Fruit fly (Drosophila melanogaster): ENCODE results near the gene CG1791.

The CG1791 gene

dm6 chrX:10009794-10010614 lies 45.3 kb upstream of the CG1791 start, which contains the start of gene Dna2 (continued):
- peak; percentile 9 for TF ChIP-seq CG15514 (GFP tag; optimal IDR thresholded peaks at IDR 0.05)
- no peak for TF ChIP-seq CG12155 (GFP tag; optimal IDR thresholded peaks at IDR 0.05)
- TF ChIP-seq CG8765 (GFP tag; IDR thresholded peaks at IDR 0.05) = no peak
- TF ChIP-seq CG9437 (GFP tag; optimal IDR thresholded peaks at IDR 0.05) = no peak
- no peak for TF ChIP-seq CG2202 (tag; optimal IDR thresholded peaks at IDR 0.05)
- no peak for TF ChIP-seq GATAe (GFP tag; conservative IDR thresholded peaks at IDR 0.05)
- peak in 1 of 2 experiments; percentile 6 for TF ChIP-seq Dfd (GFP tag; optimal IDR thresholded peaks at IDR 0.05)
- TF ChIP-seq CG32772 (GFP tag; IDR thresholded peaks at IDR 0.05) = 0 out of 2 replicates have a peak, but pooled peaks have one; percentile 23
- no peak for TF ChIP-seq Fer2 (tag; optimal IDR thresholded peaks at IDR 0.05)
- no peak for TF ChIP-seq vnd (GFP tag; IDR thresholded peaks at IDR 0.05; ENCODE audit: partially characterized antibody)
- TF ChIP-seq exex (tag; optimal IDR thresholded peaks at IDR 0.05) = no peak
- TF ChIP-seq CG17385 (GFP tag; optimal IDR thresholded peaks at IDR 0.05) = no peak
- TF ChIP-seq dmrt11E (tag; optimal IDR thresholded peaks at IDR 0.05) = peak; percentile 9

dm6 chrX:10008576-10009260 lies 44.0 kb upstream of the CG1791 start, which contains the start of gene CG33557:
CG33557 (plus strand) TSS chrX:10009210.
- TF ChIP-seq Ets65A (GFP tag) (peak; percentile 77), esg (GFP tag; conservative IDR thresholded peaks at IDR 0.05) (no peak), Ets97D (GFP tag; optimal IDR thresholded peaks at IDR 0.05) (no peak), nerfin-2 (GFP tag; IDR thresholded peaks at IDR 0.05; ENCODE audit: partially characterized antibody) (no peak), CG6654 (GFP tag; optimal IDR thresholded peaks at IDR 0.05) (no peak), CG9609 (GFP tag; optimal IDR thresholded peaks at IDR 0.05) (no peak), CG2129 (GFP tag; IDR thresholded peaks at IDR 0.05; ENCODE audit: partially characterized antibody) (no peak), CG8765 (GFP tag; IDR thresholded peaks at IDR 0.05) (no peak), CG8281 (tag; optimal IDR thresholded peaks at IDR 0.05) (peak; percentile 96), Hr78 (GFP tag; optimal IDR thresholded peaks at IDR 0.05) (no peak), twi (tag; optimal IDR thresholded peaks at IDR 0.05) (peak; percentile 85), CG11085 (GFP tag; IDR thresholded peaks at IDR 0.05) (no peak), CG14441 (GFP tag; IDR thresholded peaks at IDR 0.05) (no peak), CG6272 (GFP tag; IDR thresholded peaks at IDR 0.05) (no peak), Ravus (GFP tag; IDR thresholded peaks at IDR 0.05) (no peak), Poxn (GFP tag; IDR thresholded peaks at IDR 0.05) (no peak), CG16779 (GFP tag; IDR thresholded peaks at IDR 0.05) (no peak), tll (GFP tag; optimal IDR thresholded peaks at IDR 0.05) (no peak), CG9797 (GFP tag; optimal IDR thresholded peaks at IDR 0.05) (no peak), CG3995 (GFP tag; optimal IDR thresholded peaks at IDR 0.05) (no peak)

- TF ChIP-seq zfh2 (GFP tag; optimal IDR thresholded peaks at IDR 0.05) (peak; percentile 8), Rfx (GFP tag; IDR thresholded peaks at IDR 0.05) (peak; percentile 53; the same call in 1 of the 2 replicates), CG9817 (tag; optimal IDR thresholded peaks at IDR 0.05) (peak; percentile 27), CG11696 (GFP tag; IDR thresholded peaks at IDR 0.05) (no peak), Antp (GFP tag; optimal IDR thresholded peaks at IDR 0.05) (peak; percentile 8), Stat92E (GFP tag; optimal IDR thresholded peaks at IDR 0.05) (no peak), gce (GFP tag; IDR thresholded peaks at IDR 0.05) (no peak), nom (GFP tag; optimal IDR thresholded peaks at IDR 0.05) (peak; percentile 57), nerfin-1 (tag; optimal IDR thresholded peaks at IDR 0.05) (no peak), inv (GFP tag; IDR thresholded peaks at IDR 0.05; ENCODE audit: partially characterized antibody) (no peak), sc (optimal IDR thresholded peaks at IDR 0.05) (no peak), sc (GFP tag; optimal IDR thresholded peaks at IDR 0.05) (no peak), CG7963 (GFP tag; IDR thresholded peaks at IDR 0.05; ENCODE audit: partially characterized antibody) (no peak)
These were observed 28.9 kb upstream of the CG1791 start for dm6 chrX:9993427-9994218.

Measured in whole organism, embryonic.